Worm (Caenorhabditis elegans): ENCODE data around the gene ntl-3.

DNA sequence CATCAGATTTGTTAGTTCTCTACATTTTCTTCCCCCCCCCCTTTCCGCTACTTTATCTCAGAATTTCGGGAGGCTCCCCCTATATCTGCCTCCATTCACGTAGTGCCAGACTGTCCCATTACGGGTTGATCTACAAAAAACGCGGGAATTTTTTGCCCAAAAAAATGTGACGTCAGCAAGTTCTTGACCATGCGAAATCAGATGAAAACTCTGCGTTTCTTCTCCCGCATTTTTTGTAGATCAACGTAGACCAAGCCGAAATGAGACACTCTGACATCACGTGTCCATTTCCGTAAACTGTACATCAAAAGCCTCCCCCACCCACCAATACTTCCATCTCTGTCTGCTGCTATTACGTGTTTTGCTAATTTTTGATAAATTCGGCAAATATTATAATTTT lies 21.7 kb downstream of the ntl-3 start:
- TF ChIP-seq zip-5 (tag; optimal IDR thresholded peaks at IDR 0.05), result no peak
- no peak for TF ChIP-seq F13H6.1 (tag; optimal IDR thresholded peaks at IDR 0.05)
- TF ChIP-seq madf-2 (tag; optimal IDR thresholded peaks at IDR 0.05), result no peak
- no peak for TF ChIP-seq pqm-1 (tag; optimal IDR thresholded peaks at IDR 0.05)
- TF ChIP-seq pha-4 (tag; optimal IDR thresholded peaks at IDR 0.05), result no peak
